Worm (Caenorhabditis elegans): ENCODE results near the gene C07A9.5.

C07A9.5 gene

ce11 chrIII:9699576-9699975, 16.9 kb upstream of the C07A9.5 start, which contains the start of gene tlk-1:
TSS of gene tlk-1 (plus strand) at chrIII:9699876.
- TF ChIP-seq unc-30 (tag; optimal IDR thresholded peaks at IDR 0.05) (no peak), lin-35 (GFP tag; optimal IDR thresholded peaks at IDR 0.05) (no peak), hlh-17 (GFP tag; optimal IDR thresholded peaks at IDR 0.05; ENCODE audit: borderline replicate concordance) (no peak), nhr-77 (tag; optimal IDR thresholded peaks at IDR 0.05) (no peak), nhr-28 (tag; optimal IDR thresholded peaks at IDR 0.05) (no peak)

ce11 chrIII:9698635-9699396, 16.2 kb upstream of the C07A9.5 start:
- TF ChIP-seq aly-2 (tag; optimal IDR thresholded peaks at IDR 0.05) (no peak), nhr-71 (tag; optimal IDR thresholded peaks at IDR 0.05) (peak; percentile 36), alr-1 (tag; optimal IDR thresholded peaks at IDR 0.05; ENCODE audit: borderline replicate concordance) (no peak), lin-15B (tag; optimal IDR thresholded peaks at IDR 0.05) (no peak), snu-23 (GFP tag; optimal IDR thresholded peaks at IDR 0.05) (peak; percentile 1), skn-1 (tag; optimal IDR thresholded peaks at IDR 0.05) (peak; percentile 1), zip-4 (GFP tag; optimal IDR thresholded peaks at IDR 0.05) (no peak), ceh-82 (tag; optimal IDR thresholded peaks at IDR 0.05) (no peak), snpc-4 (tag; optimal IDR thresholded peaks at IDR 0.05) (no peak), efl-1 (optimal IDR thresholded peaks at IDR 0.05) (peak in 1 of 2 experiments; percentile 1), efl-1 (GFP tag; optimal IDR thresholded peaks at IDR 0.05 in 1 of 2) (peak in 1 of 2 experiments; percentile 73), lin-35 (GFP tag; optimal IDR thresholded peaks at IDR 0.05) (peak in 1 of 2 experiments; percentile 29), sptf-1 (tag; optimal IDR thresholded peaks at IDR 0.05) (no peak), mep-1 (tag; optimal IDR thresholded peaks at IDR 0.05) (peak; percentile 7), nhr-11 (tag; optimal IDR thresholded peaks at IDR 0.05) (no peak), nhr-12 (tag; optimal IDR thresholded peaks at IDR 0.05) (no peak), dsc-1 (tag; optimal IDR thresholded peaks at IDR 0.05) (no peak), unc-98 (GFP tag; IDR thresholded peaks at IDR 0.05) (no peak), pag-3 (tag; optimal IDR thresholded peaks at IDR 0.05; ENCODE audit: borderline replicate concordance, insufficient read depth) (peak; percentile 30), rnt-1 (tag; optimal IDR thresholded peaks at IDR 0.05) (peak; percentile 17), lin-14 (GFP tag; optimal IDR thresholded peaks at IDR 0.05) (peak; percentile 91), mdl-1 (tag; optimal IDR thresholded peaks at IDR 0.05) (peak in 1 of 2 experiments; percentile 19), unc-86 (tag; optimal IDR thresholded peaks at IDR 0.05) (no peak), nhr-47 (tag; optimal IDR thresholded peaks at IDR 0.05) (no peak), nhr-84 (tag; optimal IDR thresholded peaks at IDR 0.05) (no peak), elt-2 (tag; optimal IDR thresholded peaks at IDR 0.05) (no peak), sox-4 (tag; optimal IDR thresholded peaks at IDR 0.05) (no peak), ceh-90 (tag; optimal IDR thresholded peaks at IDR 0.05) (no peak), unc-62 (GFP tag; optimal IDR thresholded peaks at IDR 0.05) (no peak), F16B12.6 (tag; optimal IDR thresholded peaks at IDR 0.05) (no peak), elt-3 (tag; optimal IDR thresholded peaks at IDR 0.05) (peak in 1 of 6 experiments; percentile 43), blmp-1 (tag; optimal IDR thresholded peaks at IDR 0.05) (peak; percentile 36), nhr-20 (tag; optimal IDR thresholded peaks at IDR 0.05) (no peak), nhr-85 (tag) (peak; percentile 71), fkh-10 (GFP tag; optimal IDR thresholded peaks at IDR 0.05) (peak; percentile 45)

- no peak for TF ChIP-seq isw-1 (GFP tag; IDR thresholded peaks at IDR 0.05)
- no peak for TF ChIP-seq hlh-4 (tag; optimal IDR thresholded peaks at IDR 0.05)
- TF ChIP-seq blmp-1 (tag; optimal IDR thresholded peaks at IDR 0.05) = peak; percentile 54
- TF ChIP-seq lin-35 (GFP tag; optimal IDR thresholded peaks at IDR 0.05) = peak in 1 of 2 experiments; percentile 29
- TF ChIP-seq mef-2 (tag; optimal IDR thresholded peaks at IDR 0.05) = no peak
- TF ChIP-seq ama-1 (optimal IDR thresholded peaks at IDR 0.05) = no peak
- TF ChIP-seq hlh-17 (GFP tag; optimal IDR thresholded peaks at IDR 0.05; ENCODE audit: borderline replicate concordance) = no peak
- TF ChIP-seq rnt-1 (tag; optimal IDR thresholded peaks at IDR 0.05) = peak; percentile 29
- TF ChIP-seq nhr-85 (tag) = peak; percentile 65
- TF ChIP-seq F16B12.6 (tag; optimal IDR thresholded peaks at IDR 0.05) = no peak
- TF ChIP-seq mdl-1 (tag; optimal IDR thresholded peaks at IDR 0.05) = no peak
- no peak for TF ChIP-seq nhr-28 (tag; optimal IDR thresholded peaks at IDR 0.05)
- TF ChIP-seq egl-13 (tag; optimal IDR thresholded peaks at IDR 0.05) = no peak
- no peak for TF ChIP-seq ceh-82 (tag; optimal IDR thresholded peaks at IDR 0.05)
- no peak for TF ChIP-seq elt-2 (tag; optimal IDR thresholded peaks at IDR 0.05)
- TF ChIP-seq nhr-20 (tag; optimal IDR thresholded peaks at IDR 0.05) = no peak
Measured at ce11 chrIII:9697886-9698285, 15.3 kb upstream of the C07A9.5 start.

Data from whole organism, L1 larva.